Worm (Caenorhabditis elegans): ENCODE results near the gene adal-1.

The adal-1 gene

ce11 chrII:6887319-6888005 lies 6.0 kb downstream of the adal-1 start, which contains the start of gene pmp-2:
pmp-2 (minus strand) TSS chrII:6887805.
- no peak for TF ChIP-seq mml-1 (tag; optimal IDR thresholded peaks at IDR 0.05)
- peak; percentile 42 for TF ChIP-seq nhr-76 (tag; optimal IDR thresholded peaks at IDR 0.05)
- TF ChIP-seq elt-2 (tag; optimal IDR thresholded peaks at IDR 0.05): peak; percentile 40
- peak; percentile 6 for TF ChIP-seq ceh-28 (tag; optimal IDR thresholded peaks at IDR 0.05)
- TF ChIP-seq pha-4 (tag; optimal IDR thresholded peaks at IDR 0.05): no peak
- no peak for TF ChIP-seq hmg-11 (tag; optimal IDR thresholded peaks at IDR 0.05)
- no peak for TF ChIP-seq tbx-2 (tag; optimal IDR thresholded peaks at IDR 0.05)
- no peak for TF ChIP-seq nhr-67 (tag; optimal IDR thresholded peaks at IDR 0.05)
- no peak for TF ChIP-seq daf-12 (tag; optimal IDR thresholded peaks at IDR 0.05)
- TF ChIP-seq skn-1 (tag; optimal IDR thresholded peaks at IDR 0.05): no peak
- peak; percentile 8 for TF ChIP-seq pqm-1 (tag; optimal IDR thresholded peaks at IDR 0.05)
- peak; percentile 11 for TF ChIP-seq nhr-23 (tag; optimal IDR thresholded peaks at IDR 0.05)
- TF ChIP-seq nhr-43 (tag; optimal IDR thresholded peaks at IDR 0.05; ENCODE audit: poor library complexity, severe bottlenecking): peak; percentile 18

ce11 chrII:6884568-6884967 lies 8.9 kb downstream of the adal-1 start:
- TF ChIP-seq sea-2 (GFP tag; optimal IDR thresholded peaks at IDR 0.05): no peak
- no peak for TF ChIP-seq hmg-11 (tag; optimal IDR thresholded peaks at IDR 0.05)
- no peak for TF ChIP-seq nhr-28 (tag; optimal IDR thresholded peaks at IDR 0.05)
- TF ChIP-seq elt-2 (tag; optimal IDR thresholded peaks at IDR 0.05): peak; percentile 64
- no peak for TF ChIP-seq zag-1 (tag; optimal IDR thresholded peaks at IDR 0.05)
- TF ChIP-seq ceh-16 (tag; optimal IDR thresholded peaks at IDR 0.05): no peak

ce11 chrII:6883716-6884115 lies 9.7 kb downstream of the adal-1 start, which contains the start of gene pmp-1:
pmp-1 (minus strand) TSS chrII:6883754.
- peak; percentile 54 for TF ChIP-seq pqm-1 (tag; optimal IDR thresholded peaks at IDR 0.05)
- TF ChIP-seq jun-1 (tag; optimal IDR thresholded peaks at IDR 0.05): no peak
- no peak for TF ChIP-seq ceh-82 (tag; optimal IDR thresholded peaks at IDR 0.05)
- peak; percentile 80 for TF ChIP-seq elt-2 (tag; optimal IDR thresholded peaks at IDR 0.05)
- TF ChIP-seq lin-39 (tag; optimal IDR thresholded peaks at IDR 0.05): no peak

ce11 chrII:6882335-6882734 lies 11.1 kb downstream of the adal-1 start:
- TF ChIP-seq mdl-1 (tag; optimal IDR thresholded peaks at IDR 0.05) (no peak), egl-5 (tag; optimal IDR thresholded peaks at IDR 0.05) (no peak), nhr-237 (tag; optimal IDR thresholded peaks at IDR 0.05) (no peak), nhr-43 (tag; optimal IDR thresholded peaks at IDR 0.05; ENCODE audit: poor library complexity, severe bottlenecking) (no peak), pqm-1 (tag; optimal IDR thresholded peaks at IDR 0.05) (no peak), lsy-12 (tag; optimal IDR thresholded peaks at IDR 0.05) (no peak), lin-15B (tag; optimal IDR thresholded peaks at IDR 0.05) (no peak), fkh-2 (tag; optimal IDR thresholded peaks at IDR 0.05) (no peak), elt-1 (tag; optimal IDR thresholded peaks at IDR 0.05) (no peak), unc-39 (tag; optimal IDR thresholded peaks at IDR 0.05) (no peak), snpc-4 (tag; optimal IDR thresholded peaks at IDR 0.05) (no peak), unc-62 (GFP tag; optimal IDR thresholded peaks at IDR 0.05) (no peak), ceh-28 (tag; optimal IDR thresholded peaks at IDR 0.05) (no peak), eor-1 (tag; optimal IDR thresholded peaks at IDR 0.05) (no peak), ceh-16 (tag; optimal IDR thresholded peaks at IDR 0.05) (no peak), tbx-2 (tag; optimal IDR thresholded peaks at IDR 0.05) (no peak), nhr-23 (tag; optimal IDR thresholded peaks at IDR 0.05) (no peak)

- TF ChIP-seq nhr-11 (tag; optimal IDR thresholded peaks at IDR 0.05): no peak
- no peak for TF ChIP-seq skn-1 (tag; optimal IDR thresholded peaks at IDR 0.05)
- no peak for TF ChIP-seq elt-2 (tag; optimal IDR thresholded peaks at IDR 0.05)
- TF ChIP-seq pha-4 (tag; optimal IDR thresholded peaks at IDR 0.05): no peak
- no peak for TF ChIP-seq pqm-1 (tag; optimal IDR thresholded peaks at IDR 0.05)
- TF ChIP-seq elt-1 (tag; optimal IDR thresholded peaks at IDR 0.05): no peak
Measured at ce11 chrII:6880067-6880466, 13.4 kb downstream of the adal-1 start, which contains the start of gene C44B7.7. C44B7.7 (minus strand) TSS chrII:6880167.

Measured in whole organism, L3 larva.